Fruit fly (Drosophila melanogaster): Measurements from ENCODE around the gene Pxt.

dm6 chr3R:17736311-17736710, 17.1 kb downstream of the Pxt start, which contains the start of gene TyrRII:
- TF ChIP-seq Gsc (GFP tag; IDR thresholded peaks at IDR 0.05): no peak
- no peak for TF ChIP-seq CG18599 (GFP tag; optimal IDR thresholded peaks at IDR 0.05)
- no peak for TF ChIP-seq Adf1 (GFP tag; IDR thresholded peaks at IDR 0.05)
- no peak for TF ChIP-seq CG3407 (GFP tag; optimal IDR thresholded peaks at IDR 0.05)
- no peak for TF ChIP-seq dysf (GFP tag; IDR thresholded peaks at IDR 0.05)
- no peak for TF ChIP-seq Asciz (GFP tag; optimal IDR thresholded peaks at IDR 0.05)
- no peak for TF ChIP-seq Lpt (GFP tag; optimal IDR thresholded peaks at IDR 0.05)
- TF ChIP-seq Sox102F (GFP tag; optimal IDR thresholded peaks at IDR 0.05): no peak
- TF ChIP-seq CG7839 (tag; optimal IDR thresholded peaks at IDR 0.05): no peak
- TF ChIP-seq run (tag; optimal IDR thresholded peaks at IDR 0.05): no peak

Data from whole organism, embryonic.